Fruit fly (Drosophila melanogaster): ENCODE measurements around the gene CG32191.
A peak's percentile ranks its signal among the peaks of the same experiment; 100 is the strongest.

CG32191 gene

DNA sequence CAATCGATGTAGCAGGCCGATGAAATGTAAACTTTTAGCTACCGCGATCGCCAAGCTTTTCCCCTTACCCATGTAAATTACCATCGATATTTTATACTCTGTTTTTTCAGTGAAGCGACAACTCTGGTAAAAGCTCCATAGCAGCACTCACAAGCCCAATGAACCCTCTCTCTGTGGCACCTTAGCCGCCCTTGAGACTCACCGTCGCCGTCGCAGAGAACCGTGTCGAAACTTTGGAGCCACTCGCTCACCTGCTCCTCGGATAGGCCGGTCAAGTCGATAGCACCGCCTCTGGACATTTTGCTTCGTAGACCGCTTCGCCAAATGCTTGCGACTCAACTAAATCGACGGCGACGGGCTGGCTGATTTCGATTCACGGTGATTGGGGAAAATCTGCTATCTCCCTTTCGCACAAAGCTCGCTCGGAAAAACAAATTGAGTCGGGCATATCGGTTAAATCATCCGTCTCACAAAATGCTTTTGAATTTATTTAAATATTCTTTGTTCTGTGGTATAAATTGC lies 32.2 kb upstream of the CG32191 start, which contains the start of gene CG5577 (continued):
- TF ChIP-seq Deaf1 (tag; optimal IDR thresholded peaks at IDR 0.05) (peak; percentile 78), grn (GFP tag; optimal IDR thresholded peaks at IDR 0.05) (no peak), CG10543 (GFP tag; optimal IDR thresholded peaks at IDR 0.05) (peak; percentile 79), vvl (GFP tag; IDR thresholded peaks at IDR 0.05) (no peak), pzg (GFP tag; optimal IDR thresholded peaks at IDR 0.05) (peak; percentile 36), seq (GFP tag; IDR thresholded peaks at IDR 0.05) (no peak), knrl (GFP tag; IDR thresholded peaks at IDR 0.05; ENCODE audit: partially characterized antibody) (peak; percentile 56; the same call in 2 of the 3 replicates), CG10366 (GFP tag; IDR thresholded peaks at IDR 0.05) (no peak), Meics (GFP tag; optimal IDR thresholded peaks at IDR 0.05) (peak; percentile 40), z (GFP tag; IDR thresholded peaks at IDR 0.05) (0 out of 3 replicates have a peak, but pooled peaks have one; percentile 47), CG33557 (GFP tag; optimal IDR thresholded peaks at IDR 0.05) (no peak), inv (GFP tag; IDR thresholded peaks at IDR 0.05; ENCODE audit: partially characterized antibody) (peak; percentile 45; the same call in 1 of the 2 replicates), CG3281 (GFP tag; optimal IDR thresholded peaks at IDR 0.05) (peak; percentile 12), CG8924 (tag; optimal IDR thresholded peaks at IDR 0.05) (no peak), Antp (GFP tag; optimal IDR thresholded peaks at IDR 0.05) (no peak), CG14014 (GFP tag; IDR thresholded peaks at IDR 0.05) (peak; percentile 32; the same call in 1 of the 2 replicates), CG2120 (GFP tag; optimal IDR thresholded peaks at IDR 0.05) (peak; percentile 56), dm (GFP tag; optimal IDR thresholded peaks at IDR 0.05) (no peak), BtbVII (GFP tag; optimal IDR thresholded peaks at IDR 0.05) (peak; percentile 7), dmrt11E (tag; optimal IDR thresholded peaks at IDR 0.05) (no peak), peb (GFP tag; IDR thresholded peaks at IDR 0.05) (no peak), CG30403 (GFP tag; optimal IDR thresholded peaks at IDR 0.05) (no peak), CG18476 (GFP tag; optimal IDR thresholded peaks at IDR 0.05) (no peak), sug (tag; optimal IDR thresholded peaks at IDR 0.05) (peak; percentile 74), odd (GFP tag; optimal IDR thresholded peaks at IDR 0.05) (peak; percentile 10), Chrac-16 (GFP tag; optimal IDR thresholded peaks at IDR 0.05) (no peak), eyg (GFP tag; optimal IDR thresholded peaks at IDR 0.05) (no peak), Gug (GFP tag; IDR thresholded peaks at IDR 0.05) (no peak), CG3726 (GFP tag; IDR thresholded peaks at IDR 0.05) (no peak), Lhr (GFP tag; optimal IDR thresholded peaks at IDR 0.05) (no peak), Fer1 (GFP tag; optimal IDR thresholded peaks at IDR 0.05) (no peak), sisA (GFP tag; IDR thresholded peaks at IDR 0.05) (no peak), Stat92E (GFP tag; optimal IDR thresholded peaks at IDR 0.05) (no peak), unpg (GFP tag; optimal IDR thresholded peaks at IDR 0.05) (no peak), CG12769 (tag; optimal IDR thresholded peaks at IDR 0.05) (peak; percentile 82), sima (GFP tag; optimal IDR thresholded peaks at IDR 0.05) (no peak), Hey (tag; optimal IDR thresholded peaks at IDR 0.05) (no peak), E2f2 (GFP tag; IDR thresholded peaks at IDR 0.05) (no peak), Dip2 (GFP tag; IDR thresholded peaks at IDR 0.05) (no peak), Dek (tag; optimal IDR thresholded peaks at IDR 0.05) (no peak), CG11723 (GFP tag; optimal IDR thresholded peaks at IDR 0.05) (no peak), CrebB (tag; optimal IDR thresholded peaks at IDR 0.05) (no peak), jigr1 (GFP tag; IDR thresholded peaks at IDR 0.05) (no peak), Dll (GFP tag; IDR thresholded peaks at IDR 0.05; ENCODE audit: partially characterized antibody) (peak; percentile 67), Med (GFP tag) (peak; percentile 93), CG4854 (GFP tag; optimal IDR thresholded peaks at IDR 0.05) (no peak), lab (GFP tag; optimal IDR thresholded peaks at IDR 0.05) (peak; percentile 69), CG11696 (GFP tag; IDR thresholded peaks at IDR 0.05) (no peak), tll (GFP tag; optimal IDR thresholded peaks at IDR 0.05) (no peak), cad (GFP tag; optimal IDR thresholded peaks at IDR 0.05) (no peak)

Measured in whole organism, embryonic.